Fruit fly (Drosophila melanogaster) whole organism, embryonic: ENCODE measurements around the gene raptor.

Source experiments
- BEAF-32 ChIP-seq: fragments of 200-800 bp; sonication (Bioruptor generic); optimal IDR thresholded peaks from 3 replicates; lab custom pipeline; 2017; ENCODE audit warnings: missing biosample characterization, missing genetic modification characterization, mild to moderate bottlenecking, moderate library complexity, missing genetic modification reagents
- CG11723 ChIP-seq: fragments of 200-800 bp; sonication (Bioruptor generic); optimal IDR thresholded peaks from 2 replicates; lab custom pipeline; 2017; ENCODE audit warnings: missing biosample characterization, mild to moderate bottlenecking, missing genetic modification characterization
- CG12391 ChIP-seq: fragments of 200-800 bp; sonication (Bioruptor generic); optimal IDR thresholded peaks from 3 replicates; lab custom pipeline; 2018; ENCODE audit warnings: missing biosample characterization, mild to moderate bottlenecking, missing genetic modification characterization, moderate library complexity
- CG13123 ChIP-seq: fragments of 200-800 bp; sonication (Bioruptor generic); optimal IDR thresholded peaks from 2 replicates; lab custom pipeline; 2016; ENCODE audit warnings: missing biosample characterization, missing genetic modification characterization
- CG14860 ChIP-seq: fragments of 200-800 bp; sonication (Bioruptor generic); IDR thresholded peaks from 3 replicates; pipeline ENCODE4 v1.3.6; 2022; ENCODE audit warnings: missing biosample characterization, missing genetic modification characterization; ENCODE audit not compliant: partially characterized antibody
- CG15073 ChIP-seq: fragments of 200-800 bp; sonication (Bioruptor generic); optimal IDR thresholded peaks from 2 replicates; lab custom pipeline; 2016; ENCODE audit warnings: missing biosample characterization, missing genetic modification characterization
- CG17186 ChIP-seq: fragments of 200-800 bp; sonication (Bioruptor generic); optimal IDR thresholded peaks from 3 replicates; lab custom pipeline; 2017; ENCODE audit warnings: missing biosample characterization, missing genetic modification reagents, missing genetic modification characterization
- CG17802 ChIP-seq: fragments of 200-800 bp; sonication (Bioruptor generic); optimal IDR thresholded peaks from 2 replicates; lab custom pipeline; 2018; ENCODE audit warnings: missing biosample characterization, mild to moderate bottlenecking, missing genetic modification characterization, moderate library complexity
- CG18262 ChIP-seq: fragments of 200-800 bp; optimal IDR thresholded peaks from 3 replicates; lab custom pipeline; 2019; ENCODE audit warnings: missing biosample characterization, mild to moderate bottlenecking, missing genetic modification characterization, moderate library complexity
- CG18599 ChIP-seq: fragments of 200-800 bp; sonication (Bioruptor generic); optimal IDR thresholded peaks from 3 replicates; lab custom pipeline; 2017; ENCODE audit warnings: missing biosample characterization, missing genetic modification characterization, mild to moderate bottlenecking, moderate library complexity, missing genetic modification reagents
- CG2116 ChIP-seq: fragments of 200-800 bp; sonication (Bioruptor generic); optimal IDR thresholded peaks from 3 replicates; lab custom pipeline; 2018; ENCODE audit warnings: missing biosample characterization, mild to moderate bottlenecking, missing genetic modification characterization
- CG2678 ChIP-seq: fragments of 200-800 bp; sonication (Bioruptor generic); optimal IDR thresholded peaks from 3 replicates; lab custom pipeline; 2019; ENCODE audit warnings: missing biosample characterization, mild to moderate bottlenecking, missing genetic modification characterization, moderate library complexity
- CG2889 ChIP-seq: fragments of 200-800 bp; sonication (Bioruptor generic); IDR thresholded peaks from 3 replicates; pipeline ENCODE4 v1.3.6; 2022; ENCODE audit warnings: missing biosample characterization, missing genetic modification characterization
- CG30020 ChIP-seq: fragments of 200-800 bp; optimal IDR thresholded peaks from 2 replicates; lab custom pipeline; 2019; ENCODE audit warnings: missing biosample characterization, mild to moderate bottlenecking, missing genetic modification characterization, moderate library complexity
- CG30431 ChIP-seq: fragments of 200-800 bp; sonication (Bioruptor generic); optimal IDR thresholded peaks from 2 replicates; lab custom pipeline; 2017; ENCODE audit warnings: missing biosample characterization, missing genetic modification characterization
- CG32532 ChIP-seq: fragments of 200-800 bp; sonication (Bioruptor generic); IDR thresholded peaks from 2 replicates; pipeline ENCODE4 v1.3.6; 2022; ENCODE audit warnings: missing biosample characterization, missing genetic modification characterization
- CG34224 ChIP-seq: fragments of 200-800 bp; sonication (Bioruptor generic); IDR thresholded peaks from 3 replicates; pipeline ENCODE4 v1.3.6; 2022; ENCODE audit warnings: missing biosample characterization, missing genetic modification characterization; ENCODE audit not compliant: partially characterized antibody
- CG3847 ChIP-seq: fragments of 200-800 bp; sonication (Bioruptor generic); IDR thresholded peaks from 2 replicates; pipeline ENCODE4 v1.3.6; 2022; ENCODE audit warnings: missing biosample characterization, missing genetic modification characterization
- CG6654 ChIP-seq: fragments of 200-800 bp; sonication (Bioruptor generic); optimal IDR thresholded peaks from 2 replicates; lab custom pipeline; 2017; ENCODE audit warnings: missing biosample characterization, mild to moderate bottlenecking, missing genetic modification characterization
- CG6854 ChIP-seq: fragments of 200-800 bp; sonication (Bioruptor generic); optimal IDR thresholded peaks from 3 replicates; lab custom pipeline; 2017; ENCODE audit warnings: missing biosample characterization, mild to moderate bottlenecking, missing genetic modification characterization
- CG7987 ChIP-seq: fragments of 200-800 bp; sonication (Bioruptor generic); optimal IDR thresholded peaks from 2 replicates; lab custom pipeline; 2018; ENCODE audit warnings: missing biosample characterization, mild to moderate bottlenecking, missing genetic modification characterization, moderate library complexity
- CG9215 ChIP-seq: fragments of 200-800 bp; sonication (Bioruptor generic); IDR thresholded peaks from 2 replicates; pipeline ENCODE4 v1.3.6; 2022; ENCODE audit warnings: missing biosample characterization, missing genetic modification characterization
- CG9609 ChIP-seq: fragments of 200-800 bp; sonication (Bioruptor generic); optimal IDR thresholded peaks from 3 replicates; lab custom pipeline; 2016; ENCODE audit warnings: missing biosample characterization, missing genetic modification characterization
- Camta ChIP-seq: fragments of 200-800 bp; sonication (Bioruptor generic); optimal IDR thresholded peaks from 2 replicates; lab custom pipeline; 2016; ENCODE audit warnings: missing biosample characterization, missing genetic modification characterization
- Jarid2 ChIP-seq: fragments of 200-800 bp; sonication (Bioruptor generic); optimal IDR thresholded peaks from 3 replicates; lab custom pipeline; 2017; ENCODE audit warnings: mild to moderate bottlenecking, missing biosample characterization, missing genetic modification reagents, missing genetic modification characterization
- Mad ChIP-seq: fragments of 200-800 bp; sonication (Bioruptor generic); optimal IDR thresholded peaks from 2 replicates; lab custom pipeline; 2016; ENCODE audit warnings: missing biosample characterization, missing genetic modification characterization
- Nf-YC ChIP-seq: fragments of 200-800 bp; optimal IDR thresholded peaks from 3 replicates; lab custom pipeline; 2019; ENCODE audit warnings: missing biosample characterization, mild to moderate bottlenecking, missing genetic modification characterization, moderate library complexity
- Opbp ChIP-seq: fragments of 200-800 bp; sonication (Bioruptor generic); IDR thresholded peaks from 3 replicates; pipeline ENCODE4 v1.3.6; 2022; ENCODE audit warnings: missing biosample characterization, missing genetic modification characterization; ENCODE audit not compliant: partially characterized antibody
- Rx ChIP-seq: fragments of 200-800 bp; sonication (Bioruptor generic); IDR thresholded peaks from 2 replicates; pipeline ENCODE4 v1.3.6; 2022; ENCODE audit warnings: missing biosample characterization, missing genetic modification characterization
- Usf ChIP-seq: fragments of 200-800 bp; sonication (Bioruptor generic); optimal IDR thresholded peaks from 2 replicates; lab custom pipeline; 2017; ENCODE audit warnings: missing genotype, missing biosample characterization, missing genetic modification characterization
- chif ChIP-seq, 2 experiments: fragments of 200-800 bp; sonication (Bioruptor generic); optimal IDR thresholded peaks; 3 replicates each; lab custom pipeline; 2016; ENCODE audit warnings: missing biosample characterization in 2 of 2, missing genetic modification characterization in 2 of 2
- crol ChIP-seq: fragments of 200-800 bp; sonication (Bioruptor generic); IDR thresholded peaks from 2 replicates; pipeline ENCODE4 v1.3.6; 2022; ENCODE audit warnings: missing biosample characterization, missing genetic modification characterization
- dan ChIP-seq: fragments of 200-800 bp; sonication (Bioruptor generic); IDR thresholded peaks from 2 replicates; pipeline ENCODE4 v1.3.6; 2022; ENCODE audit warnings: missing biosample characterization, missing genetic modification characterization
- dm ChIP-seq: fragments of 200-800 bp; sonication (Bioruptor generic); optimal IDR thresholded peaks from 3 replicates; lab custom pipeline; 2016; ENCODE audit warnings: missing biosample characterization, missing genetic modification characterization
- fru ChIP-seq: fragments of >200 bp; optimal IDR thresholded peaks from 2 replicates; lab custom pipeline; 2017
- gcm2 ChIP-seq: fragments of 200-800 bp; sonication (Bioruptor generic); optimal IDR thresholded peaks from 2 replicates; lab custom pipeline; 2016; ENCODE audit warnings: missing biosample characterization, missing genetic modification characterization
- gfzf ChIP-seq: fragments of 200-800 bp; sonication (Bioruptor generic); optimal IDR thresholded peaks from 2 replicates; lab custom pipeline; 2016; ENCODE audit warnings: missing biosample characterization, mild to moderate bottlenecking, missing genetic modification characterization, moderate library complexity
- gsb-n ChIP-seq: fragments of 200-800 bp; sonication (Bioruptor generic); optimal IDR thresholded peaks from 3 replicates; lab custom pipeline; 2018; ENCODE audit warnings: missing biosample characterization, mild to moderate bottlenecking, missing genetic modification characterization
- jigr1 ChIP-seq: fragments of 200-800 bp; sonication (Bioruptor generic); IDR thresholded peaks from 3 replicates; pipeline ENCODE4 v1.3.6; 2022; ENCODE audit warnings: missing biosample characterization, missing genetic modification characterization
- lov ChIP-seq, 2 experiments: fragments of 200-800 bp in 1 of 2; fragments of >200 bp in 1 of 2; sonication (Bioruptor generic) in 1 of 2; IDR thresholded peaks in 1 of 2; optimal IDR thresholded peaks in 1 of 2; 2 replicates in 1 of 2; 3 replicates in 1 of 2; pipeline versions ENCODE4 v1.3.6 to Lab custom; 2017 to 2022; ENCODE audit warnings: missing biosample characterization in 1 of 2, missing genetic modification characterization in 1 of 2
- pan ChIP-seq, 4 experiments: fragments of >200 bp in 3 of 4; fragments of 200-800 bp in 1 of 4; sonication (Bioruptor generic) in 1 of 4; optimal IDR thresholded peaks in 3 of 4; IDR thresholded peaks in 1 of 4; 2 replicates each; pipeline versions ENCODE4 v1.3.6 to Lab custom; 2017 to 2022; ENCODE audit warnings: missing biosample characterization in 2 of 4, missing genetic modification characterization in 2 of 4, mixed read lengths in 1 of 4
- pho ChIP-seq: fragments of 200-800 bp; sonication (Bioruptor generic); optimal IDR thresholded peaks from 2 replicates; lab custom pipeline; 2016; ENCODE audit warnings: missing biosample characterization, missing genetic modification characterization
- sens ChIP-seq: fragments of 200-800 bp; sonication (Bioruptor generic); peaks from one replicate; lab custom pipeline; 2016; ENCODE audit warnings: missing biosample characterization, missing genetic modification characterization
- sna ChIP-seq: fragments of 200-800 bp; sonication (Bioruptor generic); IDR thresholded peaks from 2 replicates; pipeline ENCODE4 v1.3.6; 2022; ENCODE audit warnings: missing biosample characterization, missing genetic modification characterization; ENCODE audit not compliant: partially characterized antibody
- sr ChIP-seq: fragments of 200-800 bp; sonication (Bioruptor generic); IDR thresholded peaks from 3 replicates; pipeline ENCODE4 v1.3.6; 2022; ENCODE audit warnings: missing biosample characterization, missing genetic modification characterization
- tio ChIP-seq: fragments of 200-800 bp; sonication (Bioruptor generic); optimal IDR thresholded peaks from 2 replicates; lab custom pipeline; 2017; ENCODE audit warnings: missing biosample characterization, missing genetic modification characterization, inconsistent platforms
- unpg ChIP-seq: fragments of 200-800 bp; sonication (Bioruptor generic); optimal IDR thresholded peaks from 3 replicates; lab custom pipeline; 2018; ENCODE audit warnings: missing biosample characterization, mild to moderate bottlenecking, missing genetic modification characterization, moderate library complexity
- vnd ChIP-seq: fragments of 200-800 bp; sonication (Bioruptor generic); IDR thresholded peaks from 3 replicates; pipeline ENCODE4 v1.3.6; 2022; ENCODE audit warnings: missing biosample characterization, missing genetic modification characterization; ENCODE audit not compliant: partially characterized antibody

Gene raptor

DNA sequence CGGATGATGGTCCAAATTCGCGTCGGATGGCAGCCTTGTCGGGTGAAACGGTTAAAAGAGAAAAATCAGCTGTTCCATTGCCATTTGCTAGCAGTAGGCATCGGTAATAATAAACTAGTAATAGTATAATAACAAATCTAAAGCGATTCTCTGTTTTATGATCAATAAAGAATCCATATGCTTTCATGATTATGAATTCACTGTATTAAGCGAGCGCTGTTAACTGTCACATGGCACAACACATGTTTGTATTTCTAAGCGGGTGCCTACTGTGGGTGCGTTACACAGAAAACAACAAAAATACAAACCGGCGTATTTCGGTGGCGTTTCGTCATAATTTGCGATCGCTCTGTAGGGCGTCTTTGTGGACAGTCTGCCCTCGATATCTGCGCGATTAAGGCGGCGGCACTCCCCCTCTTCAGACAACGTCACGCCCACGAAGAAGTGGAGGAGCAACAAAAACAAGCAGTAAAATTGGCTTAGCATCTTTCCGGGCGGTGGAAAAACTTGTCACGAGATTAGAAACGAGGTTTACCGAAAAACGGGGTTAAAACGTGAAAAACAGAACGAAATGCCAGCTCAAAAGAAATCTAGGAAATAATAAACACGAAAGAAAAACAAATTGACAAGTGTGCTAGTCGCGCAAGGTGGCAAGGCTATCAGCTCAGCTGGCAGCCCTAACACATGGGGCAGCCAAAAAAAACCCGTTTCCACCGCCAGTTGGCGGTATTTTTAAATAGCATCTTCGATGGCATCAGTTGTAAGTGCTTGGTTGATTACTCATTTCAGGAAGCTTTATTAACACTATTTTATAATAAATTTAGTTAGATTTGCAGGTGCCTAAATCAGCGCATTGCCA lies 1.0 kb upstream of the raptor start, which contains the start of the genes Nep1 and Mipp2 (continued):
- TF ChIP-seq CG12391, result peak; percentile 38
- TF ChIP-seq fru, result no peak
- peak; percentile 48 for TF ChIP-seq sens (GFP tag; lab: Kevin White, UChicago)
- no peak for TF ChIP-seq vnd (GFP tag; lab: Robert Waterston, UW)
- no peak for TF ChIP-seq crol (GFP tag; lab: Robert Waterston, UW)
- no peak for TF ChIP-seq tio
- no peak for TF ChIP-seq Usf (GFP tag; lab: Kevin White, UChicago)
- TF ChIP-seq gfzf (GFP tag; lab: Kevin White, UChicago), result no peak
- TF ChIP-seq sr (GFP tag; lab: Robert Waterston, UW), result no peak
- TF ChIP-seq Rx (GFP tag; lab: Robert Waterston, UW), result no peak
- TF ChIP-seq CG14860, result no peak
- TF ChIP-seq pho, result peak; percentile 19
- no peak for TF ChIP-seq Mad (GFP tag; lab: Kevin White, UChicago)
- peak; percentile 27 for TF ChIP-seq CG2116 (GFP tag; lab: Kevin White, UChicago)
- no peak for TF ChIP-seq CG2889 (GFP tag; lab: Robert Waterston, UW)
- no peak for TF ChIP-seq lov (optimal IDR thresholded peaks at IDR 0.05; lab: Kevin White, UChicago)
- no peak for TF ChIP-seq lov (GFP tag; IDR thresholded peaks at IDR 0.05; lab: Robert Waterston, UW)
- no peak for TF ChIP-seq CG13123 (GFP tag; lab: Kevin White, UChicago)
- TF ChIP-seq dm (GFP tag; lab: Kevin White, UChicago), result peak; percentile 1
- no peak for TF ChIP-seq CG34224
- TF ChIP-seq gcm2 (GFP tag; lab: Kevin White, UChicago), result no peak
- TF ChIP-seq CG15073 (GFP tag; lab: Kevin White, UChicago), result no peak
- TF ChIP-seq dan (GFP tag; lab: Robert Waterston, UW), result no peak
- no peak for TF ChIP-seq CG17186 (GFP tag; lab: Kevin White, UChicago)
- TF ChIP-seq CG17802 (tag; lab: Kevin White, UChicago), result no peak
- TF ChIP-seq CG32532, result peak; percentile 54
- no peak for TF ChIP-seq jigr1 (GFP tag; lab: Robert Waterston, UW)
- no peak for TF ChIP-seq CG11723
- peak; percentile 33 for TF ChIP-seq CG18599 (GFP tag; lab: Kevin White, UChicago)
- TF ChIP-seq CG6654 (GFP tag; lab: Kevin White, UChicago), result no peak
- TF ChIP-seq CG9215 (GFP tag; lab: Robert Waterston, UW), result peak; percentile 29; the same call in 1 of the 2 replicates
- peak; percentile 1 for TF ChIP-seq CG6854 (GFP tag; lab: Kevin White, UChicago)
- TF ChIP-seq chif (GFP tag; optimal IDR thresholded peaks at IDR 0.05; lab: Kevin White, UChicago), result peak in 1 of 2 experiments; percentile 23
- no peak for TF ChIP-seq sna (GFP tag; lab: Robert Waterston, UW)
- peak; percentile 48 for TF ChIP-seq unpg (GFP tag; lab: Kevin White, UChicago)
- no peak for TF ChIP-seq Opbp (GFP tag; lab: Robert Waterston, UW)
- TF ChIP-seq BEAF-32 (GFP tag; lab: Kevin White, UChicago), result peak; percentile 28
- no peak for TF ChIP-seq CG7987 (GFP tag; lab: Kevin White, UChicago)
- no peak for TF ChIP-seq pan (optimal IDR thresholded peaks at IDR 0.05; lab: Kevin White, UChicago)
- TF ChIP-seq pan (GFP tag; optimal IDR thresholded peaks at IDR 0.05 in 1 of 2, IDR thresholded peaks at IDR 0.05 in 1 of 2), result peak in 1 of 2 experiments; percentile 67
- no peak for TF ChIP-seq CG30020 (tag; lab: Kevin White, UChicago)
- TF ChIP-seq gsb-n (tag; lab: Kevin White, UChicago), result no peak
- peak; percentile 11 for TF ChIP-seq Nf-YC (tag; lab: Kevin White, UChicago)
- TF ChIP-seq CG9609 (GFP tag; lab: Kevin White, UChicago), result no peak
- TF ChIP-seq CG2678 (tag; lab: Kevin White, UChicago), result peak; percentile 52
- no peak for TF ChIP-seq Camta
- TF ChIP-seq CG3847 (GFP tag; lab: Robert Waterston, UW), result peak; percentile 28; the same call in 1 of the 2 replicates
- no peak for TF ChIP-seq Jarid2 (GFP tag; lab: Kevin White, UChicago)
- TF ChIP-seq CG18262 (tag; lab: Kevin White, UChicago), result peak; percentile 8
- TF ChIP-seq CG30431 (GFP tag; lab: Kevin White, UChicago), result no peak
